Worm (Caenorhabditis elegans) whole organism, L1 larva: Measurements from ENCODE around the gene grl-25.

ENCODE experiments used
- ces-1 ChIP-seq: fragments of 150-350 bp; optimal IDR thresholded peaks from 2 replicates; lab custom pipeline; 2014; ENCODE audit warnings: missing biosample characterization, missing genetic modification reagents, missing genetic modification characterization
- elt-2 ChIP-seq: sonication (generic microtip); optimal IDR thresholded peaks from 2 replicates; lab custom pipeline; 2016; ENCODE audit warnings: missing genetic modification characterization, mild to moderate bottlenecking, inconsistent platforms, missing compliant biosample characterization, missing genetic modification reagents
- ets-5 ChIP-seq: fragments of 200-800 bp; sonication (Bioruptor generic); IDR thresholded peaks from 2 replicates; pipeline ENCODE4 v1.3.6; 2022; ENCODE audit warnings: missing genetic modification characterization, missing compliant biosample characterization
- jun-1 ChIP-seq: fragments of 150-350 bp; optimal IDR thresholded peaks from 2 replicates; lab custom pipeline; 2014; ENCODE audit warnings: missing biosample characterization, missing genetic modification reagents, missing genetic modification characterization
- mep-1 ChIP-seq: fragments of 150-350 bp; optimal IDR thresholded peaks from 2 replicates; lab custom pipeline; 2014; ENCODE audit warnings: missing biosample characterization, missing genetic modification characterization
- nhr-11 ChIP-seq: fragments of 150-350 bp; optimal IDR thresholded peaks from 2 replicates; lab custom pipeline; 2014; ENCODE audit warnings: missing biosample characterization, missing genetic modification characterization
- nhr-12 ChIP-seq: sonication (generic microtip); optimal IDR thresholded peaks from 2 replicates; lab custom pipeline; 2017; ENCODE audit warnings: missing biosample characterization, missing genetic modification characterization
- nhr-19 ChIP-seq: fragments of 200-800 bp; sonication (Bioruptor generic); conservative IDR thresholded peaks from 2 replicates; pipeline ENCODE4 v1.3.6; 2022; ENCODE audit warnings: missing genetic modification characterization, missing compliant biosample characterization
- nhr-90 ChIP-seq: sonication (generic microtip); optimal IDR thresholded peaks from 2 replicates; lab custom pipeline; 2016; ENCODE audit warnings: mild to moderate bottlenecking, missing genetic modification characterization, missing compliant biosample characterization; ENCODE audit not compliant: poor library complexity
- snpc-4 ChIP-seq: fragments of 150-350 bp; optimal IDR thresholded peaks from 2 replicates; lab custom pipeline; 2014; ENCODE audit warnings: missing biosample characterization, missing genetic modification characterization

DNA sequence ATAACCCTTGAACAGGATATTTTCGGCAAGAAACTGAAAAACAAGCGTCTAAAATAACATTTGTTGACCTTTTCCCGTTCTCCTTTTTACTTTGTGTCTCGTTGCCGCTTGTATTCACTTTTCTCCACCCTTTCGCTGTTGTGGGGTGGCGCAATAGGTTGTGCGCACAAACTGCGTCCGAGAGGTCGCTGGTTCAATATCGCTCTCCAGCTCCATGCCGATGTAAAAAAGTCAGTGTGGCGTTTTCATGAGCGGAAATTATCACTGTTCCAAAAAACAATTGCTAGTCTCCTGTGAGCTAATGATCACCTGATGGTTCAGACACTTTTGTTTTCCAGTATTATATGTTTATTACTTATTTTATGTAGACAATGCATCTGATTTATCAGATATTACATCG lies 24.5 kb upstream of the grl-25 start:
- no peak for TF ChIP-seq nhr-11 (tag; lab: Kevin White, UChicago)
- no peak for TF ChIP-seq nhr-12 (tag; lab: Kevin White, UChicago)
- no peak for TF ChIP-seq ces-1
- TF ChIP-seq mep-1, result peak; percentile 83
- peak; percentile 76 for TF ChIP-seq nhr-19
- peak; percentile 50 for TF ChIP-seq elt-2 (tag; lab: Kevin White, UChicago)
- no peak for TF ChIP-seq ets-5 (GFP tag; lab: Robert Waterston, UW)
- peak; percentile 36 for TF ChIP-seq jun-1 (tag; lab: Kevin White, UChicago)
- TF ChIP-seq nhr-90 (tag; lab: Kevin White, UChicago), result peak; percentile 65
- peak; percentile 52 for TF ChIP-seq snpc-4 (tag; lab: Kevin White, UChicago)
